Worm (Caenorhabditis elegans) whole organism, midembryonic: ENCODE measurements around the gene T05B9.1.

Experiments
- T22C8.4 ChIP-seq: fragments of 200-800 bp; sonication (Bioruptor generic); IDR thresholded peaks from 2 replicates; pipeline ENCODE4 v1.3.6; 2022; ENCODE audit warnings: missing genetic modification characterization, missing compliant biosample characterization
- cog-1 ChIP-seq: sonication (generic microtip); optimal IDR thresholded peaks from 2 replicates; lab custom pipeline; 2016; ENCODE audit warnings: missing genetic modification characterization, missing compliant biosample characterization
- flt-1 ChIP-seq: fragments of 200-800 bp; sonication (Bioruptor generic); IDR thresholded peaks from 2 replicates; pipeline ENCODE4 v1.3.6; 2022; ENCODE audit warnings: missing genetic modification characterization, missing compliant biosample characterization
- klf-2 ChIP-seq: fragments of 200-800 bp; sonication (Bioruptor generic); conservative IDR thresholded peaks from 2 replicates; pipeline ENCODE4 v1.3.6; 2022; ENCODE audit warnings: missing genetic modification reagents, missing genetic modification characterization, missing compliant biosample characterization
- med-1 ChIP-seq: sonication (generic microtip); optimal IDR thresholded peaks from 2 replicates; lab custom pipeline; 2017; ENCODE audit warnings: missing genetic modification characterization, mild to moderate bottlenecking, missing compliant biosample characterization, antibody characterized with exemption, missing genetic modification reagents; ENCODE audit not compliant: insufficient read depth
- ref-1 ChIP-seq: fragments of 200-800 bp; sonication (Bioruptor generic); conservative IDR thresholded peaks from 2 replicates; pipeline ENCODE4 v1.3.6; 2022; ENCODE audit warnings: missing genetic modification reagents, missing genetic modification characterization, missing compliant biosample characterization
- tab-1 ChIP-seq: fragments of 200-800 bp; sonication (Bioruptor generic); IDR thresholded peaks from 2 replicates; pipeline ENCODE4 v1.3.6; 2022; ENCODE audit warnings: missing genetic modification characterization, missing compliant biosample characterization
- ztf-23 ChIP-seq: fragments of 200-800 bp; sonication (Bioruptor generic); IDR thresholded peaks from 2 replicates; pipeline ENCODE4 v1.3.6; 2022; ENCODE audit warnings: missing genetic modification reagents, missing genetic modification characterization, missing compliant biosample characterization
- ztf-29 ChIP-seq: fragments of 200-800 bp; sonication (Bioruptor generic); IDR thresholded peaks from 2 replicates; pipeline ENCODE4 v1.3.6; 2022; ENCODE audit warnings: missing genetic modification reagents, missing genetic modification characterization, missing compliant biosample characterization

Gene T05B9.1

ce11 chrII:11279971-11280370, 19.0 kb upstream of the T05B9.1 start:
- no peak for TF ChIP-seq ztf-29 (GFP tag; lab: Robert Waterston, UW)
- no peak for TF ChIP-seq ref-1
- no peak for TF ChIP-seq med-1 (GFP tag; lab: Kevin White, UChicago)
- TF ChIP-seq cog-1 (tag; lab: Kevin White, UChicago) = no peak
- TF ChIP-seq klf-2 (GFP tag; lab: Robert Waterston, UW) = no peak
- TF ChIP-seq tab-1 (GFP tag; lab: Robert Waterston, UW) = no peak

- TF ChIP-seq flt-1 (GFP tag; lab: Robert Waterston, UW) = no peak
- TF ChIP-seq T22C8.4 = no peak
- TF ChIP-seq ref-1 = no peak
- TF ChIP-seq med-1 (GFP tag; lab: Kevin White, UChicago) = no peak
- TF ChIP-seq cog-1 (tag; lab: Kevin White, UChicago) = no peak
- TF ChIP-seq ztf-29 (GFP tag; lab: Robert Waterston, UW) = no peak
- TF ChIP-seq klf-2 (GFP tag; lab: Robert Waterston, UW) = no peak
- no peak for TF ChIP-seq tab-1 (GFP tag; lab: Robert Waterston, UW)
- no peak for TF ChIP-seq ztf-23 (GFP tag; lab: Robert Waterston, UW)
These were observed 15.9 kb upstream of the T05B9.1 start for ce11 chrII:11276879-11277278.

- TF ChIP-seq cog-1 (tag; lab: Kevin White, UChicago) = no peak
- no peak for TF ChIP-seq ztf-23 (GFP tag; lab: Robert Waterston, UW)
- no peak for TF ChIP-seq med-1 (GFP tag; lab: Kevin White, UChicago)
- TF ChIP-seq klf-2 (GFP tag; lab: Robert Waterston, UW) = no peak
- no peak for TF ChIP-seq ref-1
- no peak for TF ChIP-seq tab-1 (GFP tag; lab: Robert Waterston, UW)
- TF ChIP-seq flt-1 (GFP tag; lab: Robert Waterston, UW) = no peak
- TF ChIP-seq ztf-29 (GFP tag; lab: Robert Waterston, UW) = no peak
- no peak for TF ChIP-seq T22C8.4
These were observed 14.5 kb upstream of the T05B9.1 start for ce11 chrII:11275484-11275883.

ce11 chrII:11274876-11275275, 13.9 kb upstream of the T05B9.1 start:
- no peak for TF ChIP-seq med-1 (GFP tag; lab: Kevin White, UChicago)
- no peak for TF ChIP-seq cog-1 (tag; lab: Kevin White, UChicago)
- TF ChIP-seq flt-1 (GFP tag; lab: Robert Waterston, UW) = no peak
- TF ChIP-seq ztf-23 (GFP tag; lab: Robert Waterston, UW) = no peak
- TF ChIP-seq ref-1 = no peak
- no peak for TF ChIP-seq ztf-29 (GFP tag; lab: Robert Waterston, UW)
- no peak for TF ChIP-seq klf-2 (GFP tag; lab: Robert Waterston, UW)

ce11 chrII:11270829-11271228, 9.8 kb upstream of the T05B9.1 start:
- TF ChIP-seq tab-1 (GFP tag; lab: Robert Waterston, UW) (no peak), T22C8.4 (no peak), med-1 (GFP tag; lab: Kevin White, UChicago) (no peak), ref-1 (no peak), ztf-29 (GFP tag; lab: Robert Waterston, UW) (no peak), klf-2 (GFP tag; lab: Robert Waterston, UW) (no peak)

- TF ChIP-seq flt-1 (GFP tag; lab: Robert Waterston, UW) (no peak), klf-2 (GFP tag; lab: Robert Waterston, UW) (no peak)
These were observed 7.8 kb upstream of the T05B9.1 start, which contains the start of gene cut-1 for ce11 chrII:11268822-11269221. TSS of gene cut-1 (plus strand) at chrII:11269122.

- TF ChIP-seq flt-1 (GFP tag; lab: Robert Waterston, UW) (no peak), klf-2 (GFP tag; lab: Robert Waterston, UW) (no peak), med-1 (GFP tag; lab: Kevin White, UChicago) (no peak), T22C8.4 (no peak), tab-1 (GFP tag; lab: Robert Waterston, UW) (no peak), ztf-23 (GFP tag; lab: Robert Waterston, UW) (no peak), cog-1 (tag; lab: Kevin White, UChicago) (no peak), ztf-29 (GFP tag; lab: Robert Waterston, UW) (no peak), ref-1 (no peak)
These were observed 1.2 kb downstream of the T05B9.1 start for ce11 chrII:11259766-11260165.

ce11 chrII:11255536-11255935, 5.5 kb downstream of the T05B9.1 start, which contains the start of gene T05B9.2:
TSS of gene T05B9.2 (plus strand) at chrII:11255836.
- no peak for TF ChIP-seq ref-1
- TF ChIP-seq med-1 (GFP tag; lab: Kevin White, UChicago) = no peak
- TF ChIP-seq tab-1 (GFP tag; lab: Robert Waterston, UW) = no peak
- no peak for TF ChIP-seq flt-1 (GFP tag; lab: Robert Waterston, UW)
- no peak for TF ChIP-seq ztf-29 (GFP tag; lab: Robert Waterston, UW)
- no peak for TF ChIP-seq T22C8.4
- TF ChIP-seq klf-2 (GFP tag; lab: Robert Waterston, UW) = no peak
- no peak for TF ChIP-seq ztf-23 (GFP tag; lab: Robert Waterston, UW)
- TF ChIP-seq cog-1 (tag; lab: Kevin White, UChicago) = no peak

- no peak for TF ChIP-seq cog-1 (tag; lab: Kevin White, UChicago)
These were observed 13.6 kb downstream of the T05B9.1 start, which contains the start of gene T06D8.10 for ce11 chrII:11247414-11247813. TSS of gene T06D8.10 (minus strand) at chrII:11247514.

- no peak for TF ChIP-seq flt-1 (GFP tag; lab: Robert Waterston, UW)
- TF ChIP-seq ztf-23 (GFP tag; lab: Robert Waterston, UW) = no peak
- no peak for TF ChIP-seq T22C8.4
- no peak for TF ChIP-seq tab-1 (GFP tag; lab: Robert Waterston, UW)
- no peak for TF ChIP-seq med-1 (GFP tag; lab: Kevin White, UChicago)
- TF ChIP-seq ztf-29 (GFP tag; lab: Robert Waterston, UW) = no peak
- TF ChIP-seq ref-1 = no peak
- TF ChIP-seq klf-2 (GFP tag; lab: Robert Waterston, UW) = no peak
- TF ChIP-seq cog-1 (tag; lab: Kevin White, UChicago) = no peak
These were observed 14.5 kb downstream of the T05B9.1 start for ce11 chrII:11246506-11246905.
